Worm (Caenorhabditis elegans) whole organism, L3 larva: ENCODE data around the gene srx-135.

Experiments used
- R02D3.7 ChIP-seq: fragments of 150-350 bp; optimal IDR thresholded peaks from 2 replicates; lab custom pipeline; 2014; ENCODE audit warnings: missing biosample characterization, missing genetic modification characterization
- ZK546.5 ChIP-seq: sonication (generic microtip); optimal IDR thresholded peaks from 2 replicates; lab custom pipeline; 2017; ENCODE audit warnings: missing biosample characterization, missing genetic modification characterization
- aly-2 ChIP-seq: fragments of 150-350 bp; optimal IDR thresholded peaks from 2 replicates; lab custom pipeline; 2014; ENCODE audit warnings: missing biosample characterization, missing genetic modification characterization
- ama-1 ChIP-seq: fragments of 150-350 bp; optimal IDR thresholded peaks from 2 replicates; lab custom pipeline; 2018
- ceh-16 ChIP-seq: sonication (generic microtip); optimal IDR thresholded peaks from 2 replicates; lab custom pipeline; 2017; ENCODE audit warnings: missing biosample characterization, missing genetic modification characterization
- ceh-28 ChIP-seq: fragments of 150-350 bp; optimal IDR thresholded peaks from 2 replicates; lab custom pipeline; 2014; ENCODE audit warnings: missing biosample characterization, missing genetic modification reagents, missing genetic modification characterization
- ceh-82 ChIP-seq: fragments of 150-350 bp; optimal IDR thresholded peaks from 2 replicates; lab custom pipeline; 2014; ENCODE audit warnings: missing biosample characterization, missing genetic modification characterization
- ceh-9 ChIP-seq: sonication (generic microtip); optimal IDR thresholded peaks from 2 replicates; lab custom pipeline; 2018; ENCODE audit warnings: missing biosample characterization, missing genetic modification characterization
- daf-12 ChIP-seq: fragments of 150-350 bp; optimal IDR thresholded peaks from 2 replicates; lab custom pipeline; 2014; ENCODE audit warnings: missing biosample characterization, missing genetic modification reagents, missing genetic modification characterization
- egl-5 ChIP-seq: fragments of 150-350 bp; optimal IDR thresholded peaks from 2 replicates; lab custom pipeline; 2017; ENCODE audit warnings: missing biosample characterization, missing genetic modification reagents, missing genetic modification characterization, inconsistent platforms
- elt-1 ChIP-seq: fragments of 150-350 bp; optimal IDR thresholded peaks from 2 replicates; lab custom pipeline; 2014; ENCODE audit warnings: missing biosample characterization, missing genetic modification characterization
- elt-2 ChIP-seq: sonication (generic microtip); optimal IDR thresholded peaks from 2 replicates; lab custom pipeline; 2016; ENCODE audit warnings: missing genetic modification reagents, mild to moderate bottlenecking, missing genetic modification characterization, missing compliant biosample characterization
- elt-3 ChIP-seq, 3 experiments: fragments of 150-350 bp in 1 of 3; sonication (generic microtip) in 2 of 3; optimal IDR thresholded peaks; 2 replicates in 2 of 3; 4 replicates in 1 of 3; lab custom pipeline; 2014 to 2017; ENCODE audit warnings: missing biosample characterization in 3 of 3, missing genetic modification characterization in 3 of 3
- eor-1 ChIP-seq, 2 experiments: fragments of 150-350 bp; optimal IDR thresholded peaks; 2 replicates each; lab custom pipeline; 2014 to 2018; ENCODE audit warnings: missing biosample characterization in 2 of 2, missing genetic modification characterization in 2 of 2
- fkh-10 ChIP-seq: sonication (generic microtip); optimal IDR thresholded peaks from 2 replicates; lab custom pipeline; 2017; ENCODE audit warnings: missing biosample characterization, missing genetic modification reagents, missing genetic modification characterization
- fkh-2 ChIP-seq: fragments of 150-350 bp; optimal IDR thresholded peaks from 2 replicates; lab custom pipeline; 2014; ENCODE audit warnings: missing biosample characterization, missing genetic modification reagents, missing genetic modification characterization
- fos-1 ChIP-seq: fragments of 150-350 bp; optimal IDR thresholded peaks from 2 replicates; lab custom pipeline; 2014; ENCODE audit warnings: missing biosample characterization, missing genetic modification characterization
- hmg-11 ChIP-seq: sonication (generic microtip); optimal IDR thresholded peaks from 2 replicates; lab custom pipeline; 2016; ENCODE audit warnings: missing genetic modification characterization, missing compliant biosample characterization
- jun-1 ChIP-seq: fragments of 150-350 bp; optimal IDR thresholded peaks from 2 replicates; lab custom pipeline; 2014; ENCODE audit warnings: missing biosample characterization, missing genetic modification reagents, missing genetic modification characterization
- lin-15B ChIP-seq: fragments of 150-350 bp; optimal IDR thresholded peaks from 2 replicates; lab custom pipeline; 2014; ENCODE audit warnings: missing biosample characterization, missing genetic modification characterization
- lsy-12 ChIP-seq: sonication (generic microtip); optimal IDR thresholded peaks from 2 replicates; lab custom pipeline; 2016; ENCODE audit warnings: mild to moderate bottlenecking, missing genetic modification characterization, missing compliant biosample characterization
- mdl-1 ChIP-seq: fragments of 150-350 bp; optimal IDR thresholded peaks from 2 replicates; lab custom pipeline; 2014; ENCODE audit warnings: missing biosample characterization, missing genetic modification characterization
- nfya-1 ChIP-seq: sonication (generic microtip); optimal IDR thresholded peaks from 2 replicates; lab custom pipeline; 2017; ENCODE audit warnings: missing genetic modification characterization, mild to moderate bottlenecking, missing compliant biosample characterization, antibody characterized with exemption, moderate library complexity; ENCODE audit not compliant: insufficient read depth
- nhr-11 ChIP-seq: fragments of 150-350 bp; optimal IDR thresholded peaks from 2 replicates; lab custom pipeline; 2014; ENCODE audit warnings: missing biosample characterization, missing genetic modification characterization
- nhr-23 ChIP-seq: fragments of 150-350 bp; optimal IDR thresholded peaks from 2 replicates; lab custom pipeline; 2014; ENCODE audit warnings: missing biosample characterization, missing genetic modification reagents, missing genetic modification characterization
- nhr-237 ChIP-seq: fragments of 150-350 bp; optimal IDR thresholded peaks from 2 replicates; lab custom pipeline; 2014; ENCODE audit warnings: missing biosample characterization, missing genetic modification characterization
- nhr-25 ChIP-seq: sonication (generic microtip); optimal IDR thresholded peaks from 2 replicates; lab custom pipeline; 2017; ENCODE audit warnings: missing biosample characterization, missing genetic modification characterization
- nhr-28 ChIP-seq: fragments of 150-350 bp; optimal IDR thresholded peaks from 2 replicates; lab custom pipeline; 2014; ENCODE audit warnings: missing biosample characterization, missing genetic modification characterization
- nhr-43 ChIP-seq: sonication (generic microtip); optimal IDR thresholded peaks from 2 replicates; lab custom pipeline; 2016; ENCODE audit warnings: mild to moderate bottlenecking, missing genetic modification characterization, missing compliant biosample characterization; ENCODE audit not compliant: poor library complexity, severe bottlenecking
- nhr-67 ChIP-seq: fragments of 150-350 bp; optimal IDR thresholded peaks from 2 replicates; lab custom pipeline; 2014; ENCODE audit warnings: missing biosample characterization, missing genetic modification characterization
- nhr-76 ChIP-seq: fragments of 150-350 bp; sonication (generic microtip); optimal IDR thresholded peaks from 5 replicates; lab custom pipeline; 2014; ENCODE audit warnings: missing biosample characterization, missing genetic modification characterization
- nhr-77 ChIP-seq: fragments of 150-350 bp; optimal IDR thresholded peaks from 2 replicates; lab custom pipeline; 2014; ENCODE audit warnings: missing biosample characterization, missing genetic modification characterization
- pha-4 ChIP-seq: fragments of 150-350 bp; optimal IDR thresholded peaks from 2 replicates; lab custom pipeline; 2014; ENCODE audit warnings: missing biosample characterization, missing genetic modification reagents, missing genetic modification characterization
- pqm-1 ChIP-seq: fragments of 150-350 bp; optimal IDR thresholded peaks from 2 replicates; lab custom pipeline; 2017; ENCODE audit warnings: missing biosample characterization, missing genetic modification characterization, inconsistent platforms
- sea-2 ChIP-seq: fragments of 150-350 bp; sonication (generic microtip); optimal IDR thresholded peaks from 4 replicates; lab custom pipeline; 2014; ENCODE audit warnings: missing biosample characterization, missing genetic modification reagents, missing genetic modification characterization
- skn-1 ChIP-seq: fragments of 150-350 bp; optimal IDR thresholded peaks from 2 replicates; lab custom pipeline; 2014; ENCODE audit warnings: missing biosample characterization, missing genetic modification characterization
- snpc-4 ChIP-seq: fragments of 150-350 bp; optimal IDR thresholded peaks from 2 replicates; lab custom pipeline; 2014; ENCODE audit warnings: missing biosample characterization, missing genetic modification characterization
- unc-62 ChIP-seq: fragments of 150-350 bp; sonication (generic microtip); optimal IDR thresholded peaks from 4 replicates; lab custom pipeline; 2014; ENCODE audit warnings: missing biosample characterization, missing genetic modification reagents, missing genetic modification characterization
- zag-1 ChIP-seq: fragments of 150-350 bp; optimal IDR thresholded peaks from 2 replicates; lab custom pipeline; 2014; ENCODE audit warnings: missing biosample characterization, missing genetic modification characterization
- ztf-11 ChIP-seq: fragments of 150-350 bp; optimal IDR thresholded peaks from 2 replicates; lab custom pipeline; 2014; ENCODE audit warnings: missing biosample characterization, missing genetic modification characterization
- ztf-4 ChIP-seq: fragments of 150-350 bp; optimal IDR thresholded peaks from 2 replicates; lab custom pipeline; 2014; ENCODE audit warnings: missing biosample characterization, missing genetic modification characterization

The srx-135 gene

DNA sequence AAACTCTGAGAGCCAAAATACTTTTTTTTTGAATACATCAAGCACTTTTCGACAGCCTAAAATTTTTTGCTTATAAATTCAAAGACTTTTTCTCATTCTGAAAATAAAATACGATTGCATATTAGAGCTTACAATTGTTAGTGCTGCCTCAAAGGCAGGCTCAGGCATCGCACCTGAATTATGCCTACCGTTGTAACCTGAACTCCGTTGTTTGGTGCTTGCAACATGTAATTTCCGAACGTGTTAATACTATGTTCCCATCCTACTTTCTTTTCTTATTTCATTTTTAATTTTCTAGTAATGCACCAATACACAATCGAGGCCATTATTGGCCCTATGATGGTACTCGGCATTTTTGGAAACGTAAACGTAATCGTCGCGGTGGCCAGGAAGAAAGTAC lies 28.4 kb downstream of the srx-135 start, which contains the start of gene srsx-19:
TSS of gene srsx-19 (plus strand) at position 301 of the 400 bp plus-strand sequence.
- TF ChIP-seq elt-3 (tag; optimal IDR thresholded peaks at IDR 0.05; lab: Kevin White, UChicago): no peak
- TF ChIP-seq jun-1 (tag; lab: Kevin White, UChicago): no peak

DNA sequence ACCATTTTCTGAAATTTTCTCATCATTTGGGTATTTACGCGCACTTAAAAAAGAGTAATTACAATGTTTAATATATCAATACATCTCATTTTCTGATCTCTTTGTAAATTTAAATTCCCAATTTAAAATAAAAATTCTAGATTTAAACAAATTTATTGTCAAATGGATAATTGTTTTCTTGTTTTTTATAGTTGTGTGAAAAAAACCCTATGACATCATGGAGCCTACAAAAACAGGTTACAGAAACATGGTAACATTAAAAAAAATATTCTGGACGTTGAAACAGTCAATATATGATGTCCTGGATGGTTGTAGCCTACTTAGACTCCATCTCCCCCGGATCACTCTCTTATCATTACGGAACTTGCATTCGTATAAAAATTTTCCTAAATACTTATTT lies 30.5 kb downstream of the srx-135 start, which contains the start of gene spp-12:
TSS of gene spp-12 (plus strand) at position 301 of the 400 bp plus-strand sequence.
- TF ChIP-seq nfya-1 (tag; lab: Kevin White, UChicago) (no peak), lsy-12 (no peak), ceh-16 (no peak), fkh-2 (tag; lab: Kevin White, UChicago) (no peak), ama-1 (lab: Kevin White, UChicago) (no peak), zag-1 (tag; lab: Kevin White, UChicago) (no peak), ztf-11 (no peak), nhr-11 (tag; lab: Kevin White, UChicago) (no peak), elt-2 (no peak), nhr-23 (no peak), mdl-1 (tag; lab: Kevin White, UChicago) (no peak), nhr-67 (tag; lab: Kevin White, UChicago) (no peak), nhr-28 (tag; lab: Kevin White, UChicago) (no peak), elt-3 (tag; optimal IDR thresholded peaks at IDR 0.05; lab: Kevin White, UChicago) (no peak)

DNA sequence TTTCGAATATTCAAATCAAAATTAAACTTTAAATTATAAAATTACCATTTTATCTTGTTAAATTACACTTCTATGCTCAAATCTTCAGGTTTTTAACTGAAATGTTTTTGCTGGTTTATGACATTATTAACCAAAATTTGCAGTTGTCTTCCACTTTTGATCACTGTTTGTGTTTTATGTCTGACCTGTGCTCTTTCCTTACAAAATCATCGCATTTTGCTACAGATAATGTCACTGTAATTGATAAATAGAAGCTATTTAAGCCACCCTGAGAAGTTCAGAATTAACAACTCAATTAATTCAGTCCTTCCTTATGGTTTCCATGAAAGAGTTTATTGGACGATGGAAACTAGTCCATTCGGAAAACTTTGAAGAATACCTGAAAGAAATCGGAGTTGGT lies 31.5 kb downstream of the srx-135 start, which contains the start of gene lbp-8:
TSS of gene lbp-8 (plus strand) at position 301 of the 400 bp plus-strand sequence.
- no peak for TF ChIP-seq ceh-16
- TF ChIP-seq fkh-10: no peak
- no peak for TF ChIP-seq jun-1 (tag; lab: Kevin White, UChicago)
- no peak for TF ChIP-seq nhr-23
- TF ChIP-seq, all 47 proteins: peak for 0

DNA sequence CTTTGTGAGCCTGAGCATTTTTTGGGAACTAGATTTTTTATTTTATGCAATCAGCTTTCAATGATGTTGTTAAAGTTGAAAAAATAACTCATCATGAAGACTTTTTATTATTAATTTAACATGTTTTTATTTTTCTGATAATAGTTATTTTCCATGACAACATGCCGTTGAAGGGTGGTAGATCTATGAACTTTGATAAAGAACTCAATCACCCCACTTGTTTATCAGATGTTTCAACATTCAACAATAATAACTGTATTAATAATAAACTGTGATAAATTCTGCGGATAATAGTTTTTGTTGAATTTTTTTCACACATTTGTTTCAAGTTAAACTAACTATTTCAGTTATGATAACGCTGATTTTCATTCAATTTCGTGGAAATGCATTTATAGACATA lies 32.5 kb downstream of the srx-135 start:
- TF ChIP-seq ceh-28 (tag; lab: Kevin White, UChicago): no peak
- TF ChIP-seq ZK546.5 (tag; lab: Kevin White, UChicago): no peak
- no peak for TF ChIP-seq mdl-1 (tag; lab: Kevin White, UChicago)
- TF ChIP-seq pqm-1 (tag; lab: Kevin White, UChicago): peak; percentile 80
- peak; percentile 47 for TF ChIP-seq elt-2
- no peak for TF ChIP-seq nhr-23

DNA sequence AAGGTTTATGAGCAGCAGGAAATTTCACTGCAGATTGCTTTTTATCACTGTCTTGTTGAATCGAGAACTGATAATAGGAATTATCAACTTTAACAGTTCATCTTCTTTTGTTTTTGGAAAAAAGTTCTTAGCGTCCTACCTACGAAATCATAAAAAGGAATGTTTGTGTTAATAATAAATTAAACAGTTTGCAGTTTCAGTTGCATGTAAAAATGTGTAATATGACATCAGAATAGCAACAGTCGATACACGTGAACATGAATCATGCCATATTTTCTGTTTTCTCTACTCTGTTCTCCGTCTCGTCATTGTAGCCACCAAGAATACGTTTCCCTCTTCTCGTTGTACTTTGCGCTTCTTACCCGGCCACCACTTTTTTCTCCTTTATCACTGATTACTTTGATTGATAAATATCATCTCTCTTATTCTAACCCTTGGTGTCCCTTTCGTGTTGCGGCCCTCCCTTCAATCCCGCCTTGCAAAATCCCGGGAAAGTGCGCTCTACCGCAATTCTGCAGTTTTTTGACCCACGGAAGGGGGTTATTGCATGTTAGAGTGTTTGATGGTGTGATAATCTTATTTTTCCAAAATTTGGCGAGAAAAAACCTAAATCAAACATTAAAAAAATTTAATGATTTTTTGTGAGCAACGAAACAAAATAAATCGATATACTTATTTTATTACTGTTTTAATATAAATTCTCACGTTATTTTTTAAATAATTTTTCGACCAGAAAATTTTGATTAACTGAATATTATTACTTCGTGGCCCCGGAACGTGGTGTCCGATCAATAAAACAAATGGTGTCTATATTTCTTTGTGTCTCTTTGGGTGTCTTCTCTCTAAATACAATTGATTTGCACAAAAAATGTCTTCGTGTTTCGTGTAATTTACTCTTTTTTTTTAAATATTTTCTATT lies 33.7 kb downstream of the srx-135 start, which contains the start of gene sptl-3:
TSS of gene sptl-3 (plus strand) at position 869 of the 919 bp plus-strand sequence.
- TF ChIP-seq nfya-1 (tag; lab: Kevin White, UChicago) (peak; percentile 18), pha-4 (tag; lab: Kevin White, UChicago) (no peak), sea-2 (no peak), nhr-28 (tag; lab: Kevin White, UChicago) (no peak), nhr-25 (tag; lab: Kevin White, UChicago) (peak; percentile 48), snpc-4 (tag; lab: Kevin White, UChicago) (no peak), egl-5 (tag; lab: Kevin White, UChicago) (no peak), R02D3.7 (tag; lab: Kevin White, UChicago) (no peak), unc-62 (GFP tag; lab: Kevin White, UChicago) (no peak), hmg-11 (tag; lab: Kevin White, UChicago) (peak; percentile 3), jun-1 (tag; lab: Kevin White, UChicago) (peak; percentile 56), ceh-82 (tag; lab: Kevin White, UChicago) (no peak), lin-15B (tag; lab: Kevin White, UChicago) (peak; percentile 54), nhr-76 (tag; lab: Kevin White, UChicago) (no peak), lsy-12 (no peak), daf-12 (no peak), elt-1 (tag; lab: Kevin White, UChicago) (no peak), fos-1 (tag; lab: Kevin White, UChicago) (no peak), elt-2 (peak; percentile 92), elt-3 (tag; optimal IDR thresholded peaks at IDR 0.05; lab: Kevin White, UChicago) (peak; percentile 0 to 46 (median 14)), ztf-4 (tag; lab: Kevin White, UChicago) (no peak), ZK546.5 (tag; lab: Kevin White, UChicago) (no peak), aly-2 (tag; lab: Kevin White, UChicago) (no peak), nhr-77 (no peak), ceh-28 (tag; lab: Kevin White, UChicago) (no peak), skn-1 (no peak), ceh-9 (tag; lab: Kevin White, UChicago) (no peak), ceh-16 (no peak), nhr-23 (peak; percentile 53), nhr-43 (peak; percentile 71), pqm-1 (tag; lab: Kevin White, UChicago) (peak; percentile 18), nhr-237 (no peak), zag-1 (tag; lab: Kevin White, UChicago) (no peak), eor-1 (tag; optimal IDR thresholded peaks at IDR 0.05; lab: Kevin White, UChicago) (no peak), nhr-67 (tag; lab: Kevin White, UChicago) (no peak)
